Comparison of ENCODE assay signal across 1 worm cellular context in genomic region chrIV:4393488-4393887, ce11.
TF ChIP-seq lines count a peak whose summit lies in the region.

No protein-coding gene starts in this region.

TF ChIP-seq in whole organism, young adult, 124 proteins besides CTCF, POLR2A, EP300 and RAD21 (continued from another document):
- no peak for TF ChIP-seq akir-1 (GFP tag; optimal IDR thresholded peaks at IDR 0.05; lab: Kevin White, UChicago)
- TF ChIP-seq let-526 (GFP tag; IDR thresholded peaks at IDR 0.05; lab: Robert Waterston, UW) = no peak
- no peak for TF ChIP-seq repo-1 (tag; optimal IDR thresholded peaks at IDR 0.05; lab: Kevin White, UChicago)
- no peak for TF ChIP-seq dpff-1 (tag; optimal IDR thresholded peaks at IDR 0.05; lab: Kevin White, UChicago)
- TF ChIP-seq ZK185.1 (tag; optimal IDR thresholded peaks at IDR 0.05; lab: Kevin White, UChicago; ENCODE audit: poor library complexity, severe bottlenecking) = no peak
- TF ChIP-seq tbp1 (GFP tag; optimal IDR thresholded peaks at IDR 0.05; lab: Kevin White, UChicago) = peak; percentile 17
- no peak for TF ChIP-seq efl-1 (GFP tag; optimal IDR thresholded peaks at IDR 0.05; lab: Kevin White, UChicago)
- no peak for TF ChIP-seq F55B11.4 (tag; optimal IDR thresholded peaks at IDR 0.05; lab: Kevin White, UChicago; ENCODE audit: borderline replicate concordance, insufficient read depth)
- TF ChIP-seq F52B5.7 (tag; optimal IDR thresholded peaks at IDR 0.05; lab: Kevin White, UChicago) = no peak
- no peak for TF ChIP-seq cebp-1 (GFP tag; IDR thresholded peaks at IDR 0.05; lab: Robert Waterston, UW)
- TF ChIP-seq cebp-1 (tag; optimal IDR thresholded peaks at IDR 0.05; lab: Kevin White, UChicago) = no peak
- no peak for TF ChIP-seq ceh-58 (GFP tag; IDR thresholded peaks at IDR 0.05; lab: Robert Waterston, UW)
- peak; percentile 6 for TF ChIP-seq snpc-4 (GFP tag; optimal IDR thresholded peaks at IDR 0.05; lab: Kevin White, UChicago)
- peak in 1 of 4 experiments; percentile 56 for TF ChIP-seq snpc-4 (tag; optimal IDR thresholded peaks at IDR 0.05; lab: Kevin White, UChicago)
- no peak for TF ChIP-seq mxl-1 (tag; optimal IDR thresholded peaks at IDR 0.05; lab: Kevin White, UChicago)
- TF ChIP-seq let-607 (tag; optimal IDR thresholded peaks at IDR 0.05; lab: Kevin White, UChicago) = no peak
- TF ChIP-seq ceh-40 (GFP tag; IDR thresholded peaks at IDR 0.05; lab: Robert Waterston, UW) = no peak
- TF ChIP-seq lir-1 (GFP tag; conservative IDR thresholded peaks at IDR 0.05; lab: Robert Waterston, UW) = no peak
- peak; percentile 32 for TF ChIP-seq tlf-1 (GFP tag; optimal IDR thresholded peaks at IDR 0.05; lab: Kevin White, UChicago)
- peak; percentile 41; the same call in 1 of the 2 replicates for TF ChIP-seq Y53G8AR.9 (GFP tag; conservative IDR thresholded peaks at IDR 0.05; lab: Robert Waterston, UW)
- no peak for TF ChIP-seq B0035.1 (tag; optimal IDR thresholded peaks at IDR 0.05; lab: Kevin White, UChicago)
- TF ChIP-seq aptf-2 (GFP tag; conservative IDR thresholded peaks at IDR 0.05; lab: Robert Waterston, UW) = 0 out of 2 replicates have a peak, but pooled peaks have one; percentile 18
- peak; percentile 1 for TF ChIP-seq athp-1 (tag; optimal IDR thresholded peaks at IDR 0.05; lab: Kevin White, UChicago)
- TF ChIP-seq madf-6 (GFP tag; IDR thresholded peaks at IDR 0.05; lab: Robert Waterston, UW) = peak; percentile 89
- TF ChIP-seq ceh-91 (GFP tag; IDR thresholded peaks at IDR 0.05; lab: Robert Waterston, UW) = peak; percentile 63
- 0 out of 2 replicates have a peak, but pooled peaks have one; percentile 22 for TF ChIP-seq attf-6 (GFP tag; IDR thresholded peaks at IDR 0.05; lab: Robert Waterston, UW)
- TF ChIP-seq aptf-3 (GFP tag; IDR thresholded peaks at IDR 0.05; lab: Robert Waterston, UW) = no peak
- TF ChIP-seq B0336.3 (GFP tag; IDR thresholded peaks at IDR 0.05; lab: Robert Waterston, UW) = peak; percentile 29; the same call in 1 of the 2 replicates
- TF ChIP-seq snpc-1.1 (tag; optimal IDR thresholded peaks at IDR 0.05; lab: Kevin White, UChicago; ENCODE audit: insufficient read depth) = no peak
- no peak for TF ChIP-seq cebp-2 (GFP tag; IDR thresholded peaks at IDR 0.05; lab: Robert Waterston, UW)
- TF ChIP-seq F57A8.1 (GFP tag; optimal IDR thresholded peaks at IDR 0.05; lab: Kevin White, UChicago) = no peak
- no peak for TF ChIP-seq madf-10 (tag; optimal IDR thresholded peaks at IDR 0.05; lab: Kevin White, UChicago)
- TF ChIP-seq F22D6.2 (tag; optimal IDR thresholded peaks at IDR 0.05; lab: Kevin White, UChicago) = no peak
- TF ChIP-seq zfh-2 (GFP tag; conservative IDR thresholded peaks at IDR 0.05; lab: Robert Waterston, UW) = no peak
- no peak for TF ChIP-seq zim-3 (tag; optimal IDR thresholded peaks at IDR 0.05; lab: Kevin White, UChicago)
- TF ChIP-seq ztf-6 (GFP tag; IDR thresholded peaks at IDR 0.05; lab: Robert Waterston, UW) = no peak
- TF ChIP-seq nhr-27 (tag; optimal IDR thresholded peaks at IDR 0.05; lab: Kevin White, UChicago) = no peak
- no peak for TF ChIP-seq sea-2 (GFP tag; IDR thresholded peaks at IDR 0.05; lab: Robert Waterston, UW)
- no peak for TF ChIP-seq nfyb-1 (GFP tag; IDR thresholded peaks at IDR 0.05; lab: Robert Waterston, UW)
- TF ChIP-seq B0261.1 (tag; optimal IDR thresholded peaks at IDR 0.05; lab: Kevin White, UChicago) = no peak
- TF ChIP-seq lin-26 (GFP tag; IDR thresholded peaks at IDR 0.05; lab: Robert Waterston, UW) = no peak
